Worm (Caenorhabditis elegans): ENCODE results near the gene Y37D8A.29.

DNA sequence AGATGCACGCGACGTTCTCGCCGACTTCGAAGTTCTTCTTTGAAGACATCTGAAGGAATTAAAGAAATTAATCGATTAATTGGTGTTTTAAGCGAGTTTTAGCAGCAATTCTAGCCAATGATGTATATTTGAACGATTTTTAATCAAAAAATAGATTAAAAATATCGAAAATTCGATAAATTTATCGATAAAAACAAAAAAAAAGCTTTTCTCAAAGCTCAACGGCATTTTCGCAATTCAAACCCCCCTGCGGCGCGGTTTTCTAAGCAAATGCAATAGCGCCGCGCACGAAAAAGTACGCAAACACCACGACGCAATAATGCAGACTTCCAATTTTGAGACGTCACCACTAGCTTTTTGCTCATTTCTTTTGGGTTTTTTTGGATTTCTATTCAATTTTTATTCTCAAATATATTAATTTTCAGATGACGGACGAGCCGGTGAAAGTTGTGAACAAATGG lies 16.8 kb downstream of the Y37D8A.29 start, which contains the start of the genes mrg-1 and spcs-2:
- peak; percentile 54 for TF ChIP-seq ceh-36 (tag; optimal IDR thresholded peaks at IDR 0.05)
- peak; percentile 48 for TF ChIP-seq hnd-1 (tag; optimal IDR thresholded peaks at IDR 0.05)
- no peak for TF ChIP-seq scrt-1 (GFP tag; IDR thresholded peaks at IDR 0.05)
- no peak for TF ChIP-seq ama-1 (optimal IDR thresholded peaks at IDR 0.05)
- peak; percentile 63; the same call in 1 of the 2 replicates for TF ChIP-seq tbx-11 (GFP tag; IDR thresholded peaks at IDR 0.05)
- no peak for TF ChIP-seq tra-4 (tag; optimal IDR thresholded peaks at IDR 0.05)
- TF ChIP-seq hmg-4 (GFP tag; optimal IDR thresholded peaks at IDR 0.05): peak; percentile 41
- TF ChIP-seq pes-1 (GFP tag; IDR thresholded peaks at IDR 0.05): peak; percentile 81
- peak; percentile 68; the same call in 1 of the 2 replicates for TF ChIP-seq flt-1 (GFP tag; IDR thresholded peaks at IDR 0.05)
